Fruit fly (Drosophila melanogaster) whole organism, embryonic: ENCODE results near the gene CG5096.

Source experiments
- Bgb ChIP-seq: fragments of 200-800 bp; sonication (Bioruptor generic); IDR thresholded peaks from 2 replicates; pipeline ENCODE4 v1.3.6; 2022; ENCODE audit warnings: missing biosample characterization, missing genetic modification characterization; ENCODE audit not compliant: partially characterized antibody
- CG10147 ChIP-seq: fragments of 200-800 bp; sonication (Bioruptor generic); optimal IDR thresholded peaks from 2 replicates; lab custom pipeline; 2019; ENCODE audit warnings: missing biosample characterization, mild to moderate bottlenecking, missing genetic modification characterization, moderate library complexity
- CG10267 ChIP-seq: fragments of 200-800 bp; sonication (Bioruptor generic); optimal IDR thresholded peaks from 2 replicates; lab custom pipeline; 2018; ENCODE audit warnings: missing biosample characterization, mild to moderate bottlenecking, missing genetic modification characterization, moderate library complexity
- CG10543 ChIP-seq: fragments of 200-800 bp; sonication (Bioruptor generic); optimal IDR thresholded peaks from 3 replicates; lab custom pipeline; 2017; ENCODE audit warnings: missing biosample characterization, mild to moderate bottlenecking, missing genetic modification characterization, moderate library complexity
- CG10654 ChIP-seq: fragments of 200-800 bp; sonication (Bioruptor generic); optimal IDR thresholded peaks from 2 replicates; lab custom pipeline; 2016; ENCODE audit warnings: missing biosample characterization, missing genetic modification characterization
- CG11093 ChIP-seq: fragments of 200-800 bp; sonication (Bioruptor generic); IDR thresholded peaks from 3 replicates; pipeline ENCODE4 v1.3.6; 2022; ENCODE audit warnings: missing biosample characterization, missing genetic modification characterization
- CG12391 ChIP-seq: fragments of 200-800 bp; sonication (Bioruptor generic); optimal IDR thresholded peaks from 3 replicates; lab custom pipeline; 2018; ENCODE audit warnings: missing biosample characterization, mild to moderate bottlenecking, missing genetic modification characterization, moderate library complexity
- CG13424 ChIP-seq: fragments of 200-800 bp; sonication (Bioruptor generic); optimal IDR thresholded peaks from 2 replicates; lab custom pipeline; 2019; ENCODE audit warnings: missing biosample characterization, mild to moderate bottlenecking, missing genetic modification characterization, moderate library complexity
- CG13775 ChIP-seq: fragments of 200-800 bp; sonication (Bioruptor generic); optimal IDR thresholded peaks from 3 replicates; lab custom pipeline; 2017; ENCODE audit warnings: missing biosample characterization, mild to moderate bottlenecking, missing genetic modification characterization
- CG15269 ChIP-seq: fragments of 200-800 bp; sonication (Bioruptor generic); optimal IDR thresholded peaks from 2 replicates; lab custom pipeline; 2018; ENCODE audit warnings: missing biosample characterization, mild to moderate bottlenecking, missing genetic modification characterization, moderate library complexity
- CG15514 ChIP-seq: fragments of 200-800 bp; sonication (Bioruptor generic); optimal IDR thresholded peaks from 3 replicates; lab custom pipeline; 2017; ENCODE audit warnings: missing biosample characterization, missing genetic modification characterization, mild to moderate bottlenecking, moderate library complexity, missing genetic modification reagents
- CG1603 ChIP-seq: fragments of 200-800 bp; sonication (Bioruptor generic); optimal IDR thresholded peaks from 2 replicates; lab custom pipeline; 2019; ENCODE audit warnings: missing biosample characterization, mild to moderate bottlenecking, missing genetic modification characterization, moderate library complexity
- CG17361 ChIP-seq: fragments of 200-800 bp; sonication (Bioruptor generic); IDR thresholded peaks from 3 replicates; pipeline ENCODE4 v1.3.6; 2022; ENCODE audit warnings: missing biosample characterization, missing genetic modification characterization
- CG17829 ChIP-seq: fragments of 200-800 bp; optimal IDR thresholded peaks from 2 replicates; lab custom pipeline; 2019; ENCODE audit warnings: missing biosample characterization, mild to moderate bottlenecking, missing genetic modification characterization, moderate library complexity
- CG1792 ChIP-seq: fragments of 200-800 bp; sonication (Bioruptor generic); optimal IDR thresholded peaks from 2 replicates; lab custom pipeline; 2016; ENCODE audit warnings: missing biosample characterization, missing genetic modification characterization
- CG2678 ChIP-seq: fragments of 200-800 bp; sonication (Bioruptor generic); optimal IDR thresholded peaks from 3 replicates; lab custom pipeline; 2019; ENCODE audit warnings: missing biosample characterization, mild to moderate bottlenecking, missing genetic modification characterization, moderate library complexity
- CG30020 ChIP-seq: fragments of 200-800 bp; optimal IDR thresholded peaks from 2 replicates; lab custom pipeline; 2019; ENCODE audit warnings: missing biosample characterization, mild to moderate bottlenecking, missing genetic modification characterization, moderate library complexity
- CG3847 ChIP-seq: fragments of 200-800 bp; sonication (Bioruptor generic); IDR thresholded peaks from 2 replicates; pipeline ENCODE4 v1.3.6; 2022; ENCODE audit warnings: missing biosample characterization, missing genetic modification characterization
- CG3995 ChIP-seq: fragments of 200-800 bp; sonication (Bioruptor generic); optimal IDR thresholded peaks from 3 replicates; lab custom pipeline; 2016; ENCODE audit warnings: missing biosample characterization, missing genetic modification characterization
- CG4328 ChIP-seq: fragments of 200-800 bp; sonication (Bioruptor generic); optimal IDR thresholded peaks from 3 replicates; lab custom pipeline; 2017; ENCODE audit warnings: missing biosample characterization, missing genetic modification reagents, missing genetic modification characterization
- CG4617 ChIP-seq: fragments of 200-800 bp; sonication (Bioruptor generic); optimal IDR thresholded peaks from 3 replicates; lab custom pipeline; 2016; ENCODE audit warnings: missing biosample characterization, missing genetic modification characterization, borderline replicate concordance
- CG6689 ChIP-seq: fragments of 200-800 bp; sonication (Bioruptor generic); IDR thresholded peaks from 2 replicates; pipeline ENCODE4 v1.3.6; 2022; ENCODE audit warnings: missing biosample characterization, missing genetic modification characterization
- CG8359 ChIP-seq: fragments of 200-800 bp; sonication (Bioruptor generic); optimal IDR thresholded peaks from 2 replicates; lab custom pipeline; 2017; ENCODE audit warnings: missing biosample characterization, mild to moderate bottlenecking, missing genetic modification characterization, borderline replicate concordance
- CG8924 ChIP-seq: fragments of 200-800 bp; optimal IDR thresholded peaks from 3 replicates; lab custom pipeline; 2019; ENCODE audit warnings: missing biosample characterization, mild to moderate bottlenecking, missing genetic modification characterization, moderate library complexity
- Dref ChIP-seq: fragments of 200-800 bp; sonication (Bioruptor generic); IDR thresholded peaks from 2 replicates; pipeline ENCODE4 v1.3.6; 2022; ENCODE audit warnings: missing biosample characterization, missing genetic modification characterization
- GATAe ChIP-seq: fragments of 200-800 bp; sonication (Bioruptor generic); conservative IDR thresholded peaks from 2 replicates; pipeline ENCODE4 v1.3.6; 2022; ENCODE audit warnings: missing biosample characterization, missing genetic modification characterization
- Hmr ChIP-seq: fragments of 200-800 bp; sonication (Bioruptor generic); optimal IDR thresholded peaks from 3 replicates; lab custom pipeline; 2017; ENCODE audit warnings: mild to moderate bottlenecking, missing biosample characterization, missing genetic modification reagents, missing genetic modification characterization
- Med ChIP-seq: fragments of 200-800 bp; sonication (Bioruptor generic); peaks from one replicate; lab custom pipeline; 2016; ENCODE audit warnings: missing biosample characterization, missing genetic modification characterization, mild to moderate bottlenecking, inconsistent platforms, moderate library complexity
- NK7.1 ChIP-seq: fragments of 200-800 bp; sonication (Bioruptor generic); optimal IDR thresholded peaks from 3 replicates; lab custom pipeline; 2016; ENCODE audit warnings: missing biosample characterization, missing genetic modification characterization
- Nf-YA ChIP-seq: fragments of 200-800 bp; sonication (Bioruptor generic); IDR thresholded peaks from 2 replicates; pipeline ENCODE4 v1.3.6; 2022; ENCODE audit warnings: missing biosample characterization, missing genetic modification characterization
- Nf-YC ChIP-seq: fragments of 200-800 bp; optimal IDR thresholded peaks from 3 replicates; lab custom pipeline; 2019; ENCODE audit warnings: missing biosample characterization, mild to moderate bottlenecking, missing genetic modification characterization, moderate library complexity
- PHDP ChIP-seq: fragments of 200-800 bp; sonication (Bioruptor generic); optimal IDR thresholded peaks from 3 replicates; lab custom pipeline; 2018; ENCODE audit warnings: missing biosample characterization, mild to moderate bottlenecking, missing genetic modification characterization, moderate library complexity
- Pdp1 ChIP-seq, 2 experiments: fragments of 200-800 bp; sonication (Bioruptor generic); optimal IDR thresholded peaks; 3 replicates each; lab custom pipeline; 2016; ENCODE audit warnings: missing biosample characterization in 2 of 2, missing genetic modification characterization in 2 of 2, mild to moderate bottlenecking in 1 of 2, moderate library complexity in 1 of 2
- Scr ChIP-seq: fragments of 200-800 bp; sonication (Bioruptor generic); IDR thresholded peaks from 2 replicates; pipeline ENCODE4 v1.3.6; 2022; ENCODE audit warnings: missing biosample characterization, missing genetic modification characterization; ENCODE audit not compliant: partially characterized antibody
- Sin3A ChIP-seq: fragments of >200 bp; optimal IDR thresholded peaks from 2 replicates; lab custom pipeline; 2018
- Sry-β ChIP-seq: fragments of 200-800 bp; sonication (Bioruptor generic); optimal IDR thresholded peaks from 2 replicates; lab custom pipeline; 2018; ENCODE audit warnings: missing biosample characterization, mild to moderate bottlenecking, missing genetic modification characterization, moderate library complexity
- Sry-δ ChIP-seq: fragments of 200-800 bp; sonication (Bioruptor generic); optimal IDR thresholded peaks from 2 replicates; lab custom pipeline; 2016; ENCODE audit warnings: missing biosample characterization, missing genetic modification characterization
- bbx ChIP-seq: fragments of 200-800 bp; sonication (Bioruptor generic); IDR thresholded peaks from 2 replicates; pipeline ENCODE4 v1.3.6; 2022; ENCODE audit warnings: missing biosample characterization, missing genetic modification characterization; ENCODE audit not compliant: partially characterized antibody
- exex ChIP-seq: fragments of 200-800 bp; sonication (Bioruptor generic); optimal IDR thresholded peaks from 4 replicates; lab custom pipeline; 2018; ENCODE audit warnings: missing biosample characterization, mild to moderate bottlenecking, missing genetic modification characterization, moderate library complexity
- grau ChIP-seq: fragments of 200-800 bp; optimal IDR thresholded peaks from 3 replicates; lab custom pipeline; 2019; ENCODE audit warnings: missing biosample characterization, mild to moderate bottlenecking, missing genetic modification characterization, moderate library complexity
- hbn ChIP-seq: fragments of 200-800 bp; sonication (Bioruptor generic); IDR thresholded peaks from 2 replicates; pipeline ENCODE4 v1.3.6; 2022; ENCODE audit warnings: missing biosample characterization, missing genetic modification characterization; ENCODE audit not compliant: partially characterized antibody
- pb ChIP-seq: fragments of 200-800 bp; sonication (Bioruptor generic); optimal IDR thresholded peaks from 3 replicates; lab custom pipeline; 2016; ENCODE audit warnings: missing biosample characterization, missing genetic modification characterization
- phol ChIP-seq: fragments of 200-800 bp; sonication (Bioruptor generic); optimal IDR thresholded peaks from 3 replicates; lab custom pipeline; 2018; ENCODE audit warnings: missing biosample characterization, mild to moderate bottlenecking, missing genetic modification characterization, moderate library complexity
- pzg ChIP-seq: fragments of 200-800 bp; sonication (Bioruptor generic); optimal IDR thresholded peaks from 3 replicates; lab custom pipeline; 2018; ENCODE audit warnings: missing biosample characterization, mild to moderate bottlenecking, missing genetic modification characterization, moderate library complexity
- stwl ChIP-seq: fragments of 200-800 bp; sonication (Bioruptor generic); optimal IDR thresholded peaks from 3 replicates; lab custom pipeline; 2018; ENCODE audit warnings: missing biosample characterization, mild to moderate bottlenecking, missing genetic modification characterization, moderate library complexity
- sug ChIP-seq: fragments of 200-800 bp; optimal IDR thresholded peaks from 2 replicates; lab custom pipeline; 2019; ENCODE audit warnings: missing biosample characterization, mild to moderate bottlenecking, missing genetic modification characterization, moderate library complexity
- wek ChIP-seq: fragments of 200-800 bp; sonication (Bioruptor generic); optimal IDR thresholded peaks from 3 replicates; lab custom pipeline; 2018; ENCODE audit warnings: missing biosample characterization, mild to moderate bottlenecking, missing genetic modification characterization, moderate library complexity

CG5096 gene

DNA sequence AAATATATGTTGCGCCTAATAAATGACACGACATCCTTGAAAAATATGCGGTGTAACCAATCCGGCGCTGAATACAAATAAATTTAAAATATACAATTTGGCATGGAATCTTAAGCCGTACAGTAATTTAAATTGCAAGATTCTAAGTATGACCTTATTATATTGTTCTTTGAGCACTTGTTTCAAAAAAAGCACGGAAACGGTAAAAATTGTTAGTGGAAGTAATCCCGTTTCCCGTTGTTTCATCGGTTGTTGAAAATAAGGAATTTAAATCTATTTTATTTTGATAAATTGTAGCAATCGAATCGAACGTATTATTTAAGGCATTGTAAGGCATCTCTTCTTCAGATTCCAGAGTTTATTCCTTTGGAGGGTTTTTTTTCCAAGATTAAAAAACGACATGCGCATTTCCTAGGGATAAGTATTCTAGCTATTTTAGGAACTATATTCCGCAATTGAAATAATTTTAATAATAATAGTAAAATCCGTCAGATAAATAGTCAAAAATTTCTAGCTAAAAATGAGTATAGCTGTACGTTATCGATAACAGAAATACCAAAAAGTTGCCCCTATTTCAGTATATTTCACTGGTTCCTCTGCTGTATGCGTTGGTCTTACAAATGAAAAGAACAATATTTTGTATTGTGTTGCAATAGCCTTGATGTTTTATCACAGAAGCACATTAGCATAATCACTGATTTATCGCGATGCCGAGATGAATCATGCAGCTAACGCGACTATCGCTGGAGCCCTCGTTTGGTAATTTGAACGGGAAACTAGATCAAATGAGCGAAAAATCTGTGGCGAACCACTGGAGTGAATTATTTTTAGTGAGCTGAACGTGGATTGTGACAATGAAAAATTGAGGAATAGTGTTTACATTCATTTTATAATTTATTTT lies 48.7 kb upstream of the CG5096 start, which contains the start of gene GATAd (continued):
- peak; percentile 29 for TF ChIP-seq CG12391 (tag; lab: Kevin White, UChicago)
- no peak for TF ChIP-seq Nf-YA
- peak; percentile 37 for TF ChIP-seq Scr (GFP tag; lab: Robert Waterston, UW)
- peak; percentile 34 for TF ChIP-seq stwl (tag; lab: Kevin White, UChicago)
- peak; percentile 19 for TF ChIP-seq grau
- TF ChIP-seq CG10543 = peak; percentile 19
- peak; percentile 62 for TF ChIP-seq Dref
- peak; percentile 60 for TF ChIP-seq Med (GFP tag; lab: Kevin White, UChicago)
- peak; percentile 87 for TF ChIP-seq Sry-β
- peak; percentile 3 for TF ChIP-seq Sin3A (lab: Kevin White, UChicago)
- peak; percentile 31 for TF ChIP-seq Sry-δ (GFP tag; lab: Kevin White, UChicago)
- peak; percentile 46 for TF ChIP-seq CG8924 (tag; lab: Kevin White, UChicago)
- TF ChIP-seq CG8359 (GFP tag; lab: Kevin White, UChicago) = no peak
- TF ChIP-seq CG13424 = peak; percentile 21
- TF ChIP-seq CG1603 (tag; lab: Kevin White, UChicago) = peak; percentile 94
- TF ChIP-seq CG17361 = 0 out of 3 replicates have a peak, but pooled peaks have one; percentile 5
- TF ChIP-seq exex (tag; lab: Kevin White, UChicago) = peak; percentile 18
- TF ChIP-seq CG15514 (GFP tag; lab: Kevin White, UChicago) = peak; percentile 99
- peak; percentile 0 for TF ChIP-seq CG15269 (tag; lab: Kevin White, UChicago)
- no peak for TF ChIP-seq NK7.1
- TF ChIP-seq Hmr (GFP tag; lab: Kevin White, UChicago) = no peak
- TF ChIP-seq CG1792 (GFP tag; lab: Kevin White, UChicago) = no peak
- peak; percentile 43 for TF ChIP-seq CG17829 (tag; lab: Kevin White, UChicago)
- TF ChIP-seq CG10654 (GFP tag; lab: Kevin White, UChicago) = no peak
- peak; percentile 33 for TF ChIP-seq CG10267 (tag; lab: Kevin White, UChicago)
- TF ChIP-seq CG30020 (tag; lab: Kevin White, UChicago) = peak; percentile 95
- TF ChIP-seq Bgb (GFP tag; lab: Robert Waterston, UW) = 0 out of 2 replicates have a peak, but pooled peaks have one; percentile 26
- TF ChIP-seq CG6689 (GFP tag; lab: Robert Waterston, UW) = peak; percentile 6; the same call in 1 of the 2 replicates
- TF ChIP-seq phol (tag; lab: Kevin White, UChicago) = peak; percentile 13
- TF ChIP-seq pb (GFP tag; lab: Kevin White, UChicago) = no peak
- no peak for TF ChIP-seq CG11093
- TF ChIP-seq pzg (GFP tag; lab: Kevin White, UChicago) = peak; percentile 62
- TF ChIP-seq sug (tag; lab: Kevin White, UChicago) = peak; percentile 24
- TF ChIP-seq PHDP (tag; lab: Kevin White, UChicago) = peak; percentile 19
- no peak for TF ChIP-seq CG2678
- TF ChIP-seq Nf-YC (tag; lab: Kevin White, UChicago) = peak; percentile 38
- peak; percentile 79 for TF ChIP-seq CG3995 (GFP tag; lab: Kevin White, UChicago)
- TF ChIP-seq CG10147 = peak; percentile 6
- 0 out of 2 replicates have a peak, but pooled peaks have one; percentile 16 for TF ChIP-seq bbx (GFP tag; lab: Robert Waterston, UW)
- peak; percentile 77 for TF ChIP-seq CG4617 (GFP tag; lab: Kevin White, UChicago)
- TF ChIP-seq hbn = no peak
- TF ChIP-seq GATAe (GFP tag; lab: Robert Waterston, UW) = no peak
- no peak for TF ChIP-seq CG3847 (GFP tag; lab: Robert Waterston, UW)
- TF ChIP-seq wek (GFP tag; lab: Kevin White, UChicago) = peak; percentile 5
- no peak for TF ChIP-seq CG4328 (GFP tag; lab: Kevin White, UChicago)
- TF ChIP-seq Pdp1 (GFP tag; optimal IDR thresholded peaks at IDR 0.05; lab: Kevin White, UChicago) = peak in 1 of 2 experiments; percentile 2
- TF ChIP-seq CG13775 (GFP tag; lab: Kevin White, UChicago) = peak; percentile 20
